Fruit fly (Drosophila melanogaster): ENCODE measurements around the gene Acsx2.

Acsx2 gene

dm6 chr3R:19795332-19795731 lies 16.8 kb downstream of the Acsx2 start:
- TF ChIP-seq CG8478 (optimal IDR thresholded peaks at IDR 0.05): no peak
- TF ChIP-seq CTCF (optimal IDR thresholded peaks at IDR 0.05): no peak

- no peak for TF ChIP-seq CG8478 (optimal IDR thresholded peaks at IDR 0.05)
- TF ChIP-seq CTCF (optimal IDR thresholded peaks at IDR 0.05): no peak
These were observed 18.3 kb downstream of the Acsx2 start for dm6 chr3R:19796835-19797234.

DNA sequence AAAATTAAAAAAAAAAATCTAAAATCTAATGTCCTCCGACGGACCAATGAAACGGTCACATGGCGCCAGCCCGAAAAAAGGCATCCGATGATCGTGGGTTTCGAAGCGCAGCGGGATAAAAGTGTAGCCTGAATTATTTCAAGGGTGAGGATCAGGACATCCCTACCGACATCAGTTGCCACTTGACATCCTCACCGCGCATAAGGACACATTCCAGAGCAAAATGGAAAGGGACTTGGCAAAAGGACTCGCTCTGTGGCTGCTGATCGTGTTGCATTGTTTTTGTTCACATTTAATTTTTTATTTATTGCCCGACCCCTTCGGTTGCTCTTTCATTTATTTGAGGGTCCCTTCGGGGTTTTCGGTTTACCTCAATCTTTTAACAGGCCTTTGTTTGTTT lies 21.1 kb downstream of the Acsx2 start:
- no peak for TF ChIP-seq CG8478 (optimal IDR thresholded peaks at IDR 0.05)
- TF ChIP-seq CTCF (optimal IDR thresholded peaks at IDR 0.05): no peak

dm6 chr3R:19801752-19802151 lies 23.2 kb downstream of the Acsx2 start:
- TF ChIP-seq CTCF (optimal IDR thresholded peaks at IDR 0.05) (no peak), CG8478 (optimal IDR thresholded peaks at IDR 0.05) (no peak)

DNA sequence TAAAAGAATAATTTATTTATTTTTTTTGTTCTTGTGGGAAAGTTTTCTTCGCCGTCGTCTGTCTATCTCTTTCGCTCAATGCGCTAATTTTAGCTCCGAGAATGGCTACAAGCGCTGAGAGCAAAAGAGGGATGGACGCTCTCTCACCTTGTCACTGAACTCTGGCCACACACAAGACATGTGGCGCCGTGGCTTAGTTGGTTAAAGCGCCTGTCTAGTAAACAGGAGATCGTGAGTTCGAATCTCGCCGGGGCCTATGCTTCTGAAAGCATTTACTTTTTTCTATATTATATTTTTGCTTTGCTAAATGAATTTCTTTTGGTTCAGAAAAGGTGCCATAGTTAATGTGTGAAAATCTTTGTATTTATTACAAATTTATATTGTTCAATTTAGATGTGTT lies 24.0 kb downstream of the Acsx2 start:
- TF ChIP-seq CTCF (optimal IDR thresholded peaks at IDR 0.05): no peak
- no peak for TF ChIP-seq CG8478 (optimal IDR thresholded peaks at IDR 0.05)

DNA sequence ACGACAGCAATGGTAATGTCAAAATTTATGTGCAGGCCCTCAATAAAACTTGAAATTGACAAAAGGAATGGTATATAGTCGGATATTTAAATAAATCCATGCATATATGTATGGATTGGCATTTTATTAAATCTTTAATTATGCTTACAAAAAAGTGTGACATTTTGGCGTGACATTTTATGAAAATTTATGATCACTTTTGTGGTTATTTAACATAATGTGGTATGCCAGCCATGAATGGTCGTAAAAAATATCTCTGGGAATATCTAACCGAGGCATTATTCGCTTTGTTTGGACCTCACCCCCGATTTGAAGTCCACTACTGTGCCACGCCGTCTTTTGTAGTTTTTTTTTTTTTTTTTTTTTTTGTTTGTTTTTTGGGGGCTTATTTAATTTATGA lies 25.0 kb downstream of the Acsx2 start:
- TF ChIP-seq CTCF (optimal IDR thresholded peaks at IDR 0.05): no peak
- no peak for TF ChIP-seq CG8478 (optimal IDR thresholded peaks at IDR 0.05)

DNA sequence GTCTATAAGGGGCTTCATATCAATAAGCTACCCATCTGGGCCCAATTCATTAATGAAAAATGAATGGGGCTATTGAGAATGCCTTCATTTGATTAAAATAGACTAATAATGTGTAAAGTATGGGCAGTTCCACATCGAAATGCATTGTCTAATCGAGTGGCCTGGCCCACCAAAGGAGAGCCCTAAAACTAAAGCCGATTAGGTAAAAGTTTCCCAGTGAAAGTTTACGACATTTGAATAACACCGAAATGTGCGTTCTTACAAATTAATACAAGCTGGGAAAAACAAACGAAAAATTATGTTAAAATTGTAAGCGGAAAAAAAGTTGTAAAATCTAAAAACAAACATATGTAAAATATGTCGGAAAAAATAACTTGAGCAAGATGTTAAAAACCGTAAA lies 26.4 kb downstream of the Acsx2 start:
- TF ChIP-seq CTCF (optimal IDR thresholded peaks at IDR 0.05): no peak
- TF ChIP-seq CG8478 (optimal IDR thresholded peaks at IDR 0.05): no peak

DNA sequence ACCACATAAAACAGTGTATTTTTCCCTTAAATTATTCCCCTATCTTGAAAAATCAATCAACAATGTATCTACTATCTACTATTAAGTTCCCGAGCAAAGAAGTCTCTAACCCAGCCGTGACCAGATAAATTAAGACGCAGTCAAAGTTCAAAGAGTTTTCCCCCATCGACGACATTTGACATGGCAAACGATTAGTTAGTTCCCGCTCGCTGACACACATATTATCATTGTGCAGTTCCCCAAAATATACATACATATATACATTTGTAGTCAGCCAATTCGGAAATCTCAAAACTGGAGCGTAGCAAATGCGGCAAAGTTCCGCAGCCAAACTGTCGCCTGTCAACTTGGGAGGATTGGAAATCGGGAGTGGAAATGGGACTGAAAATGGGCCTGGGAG lies 28.6 kb downstream of the Acsx2 start:
- TF ChIP-seq CG8478 (optimal IDR thresholded peaks at IDR 0.05) (no peak), CTCF (optimal IDR thresholded peaks at IDR 0.05) (no peak)

dm6 chr3R:19807745-19808429 lies 29.3 kb downstream of the Acsx2 start:
- TF ChIP-seq CTCF (optimal IDR thresholded peaks at IDR 0.05) (no peak), CG8478 (optimal IDR thresholded peaks at IDR 0.05) (no peak)

dm6 chr3R:19808430-19808756 lies 29.8 kb downstream of the Acsx2 start:
- TF ChIP-seq CTCF (optimal IDR thresholded peaks at IDR 0.05) (no peak), CG8478 (optimal IDR thresholded peaks at IDR 0.05) (no peak)

dm6 chr3R:19811510-19811909 lies 33.0 kb downstream of the Acsx2 start:
- TF ChIP-seq CG8478 (optimal IDR thresholded peaks at IDR 0.05) (no peak), CTCF (optimal IDR thresholded peaks at IDR 0.05) (no peak)

dm6 chr3R:19812472-19812871 lies 33.9 kb downstream of the Acsx2 start:
- no peak for TF ChIP-seq CTCF (optimal IDR thresholded peaks at IDR 0.05)
- no peak for TF ChIP-seq CG8478 (optimal IDR thresholded peaks at IDR 0.05)

DNA sequence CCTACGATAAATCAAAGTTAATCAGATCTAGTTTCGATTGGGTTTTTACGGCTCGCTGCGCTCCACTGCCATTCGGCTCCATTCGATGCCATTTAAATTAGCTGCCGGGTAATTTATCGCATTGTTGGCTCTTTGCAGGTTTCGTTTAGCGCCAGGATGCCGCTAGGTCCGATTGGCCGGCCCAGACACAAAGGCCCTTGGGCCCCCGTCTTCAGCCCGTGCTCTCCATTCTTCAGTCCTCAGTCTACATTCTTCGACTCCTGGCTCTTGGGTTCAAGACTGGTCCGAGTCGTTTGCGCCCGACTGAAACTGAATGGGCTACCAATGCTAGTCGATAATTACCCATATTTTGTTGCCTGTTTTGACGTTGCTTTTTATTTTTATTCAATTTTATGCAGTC lies 34.7 kb downstream of the Acsx2 start:
- TF ChIP-seq CTCF (optimal IDR thresholded peaks at IDR 0.05) (no peak), CG8478 (optimal IDR thresholded peaks at IDR 0.05) (no peak)

DNA sequence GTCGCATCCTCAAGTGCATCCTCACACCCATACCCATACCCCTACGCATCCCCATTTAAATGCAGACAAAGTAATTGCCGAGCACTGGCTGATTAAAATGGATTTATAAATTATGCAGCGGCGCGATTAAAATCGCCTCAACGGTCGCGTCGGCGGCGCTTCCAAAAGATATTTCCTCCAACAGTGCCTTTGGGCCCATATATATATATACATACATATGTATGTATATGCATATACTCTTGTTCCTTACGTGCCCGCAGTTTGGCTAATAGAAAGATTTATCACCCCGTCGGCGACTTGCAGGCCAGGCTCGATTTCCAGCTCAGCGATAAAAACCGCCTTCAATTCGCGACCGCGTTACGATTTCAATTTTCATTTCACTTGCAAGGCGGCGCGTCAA lies 38.2 kb downstream of the Acsx2 start:
- TF ChIP-seq CTCF (optimal IDR thresholded peaks at IDR 0.05) (no peak), CG8478 (optimal IDR thresholded peaks at IDR 0.05) (no peak)

dm6 chr3R:19820994-19821393 lies 42.4 kb downstream of the Acsx2 start:
- TF ChIP-seq CG8478 (optimal IDR thresholded peaks at IDR 0.05) (no peak), CTCF (optimal IDR thresholded peaks at IDR 0.05) (no peak)

- TF ChIP-seq CG8478 (optimal IDR thresholded peaks at IDR 0.05) (no peak), CTCF (optimal IDR thresholded peaks at IDR 0.05) (no peak)
These were observed 43.6 kb downstream of the Acsx2 start for dm6 chr3R:19822138-19822537.

- TF ChIP-seq CG8478 (optimal IDR thresholded peaks at IDR 0.05): no peak
- no peak for TF ChIP-seq CTCF (optimal IDR thresholded peaks at IDR 0.05)
These were observed 45.9 kb downstream of the Acsx2 start for dm6 chr3R:19824480-19824879.
